Worm (Caenorhabditis elegans) whole organism, L1 larva: ENCODE measurements around the gene C29G2.3.
A peak's percentile ranks its signal among the peaks of the same experiment; 100 is the strongest.

Experiments
- C16A3.4 ChIP-seq: fragments of 150-350 bp; optimal IDR thresholded peaks from 2 replicates; lab custom pipeline; 2014; ENCODE audit warnings: missing biosample characterization, missing genetic modification characterization
- C34B4.2 ChIP-seq: sonication (generic microtip); optimal IDR thresholded peaks from 2 replicates; lab custom pipeline; 2017; ENCODE audit warnings: mild to moderate bottlenecking, missing genetic modification characterization, missing compliant biosample characterization
- F16B12.6 ChIP-seq: fragments of 150-350 bp; optimal IDR thresholded peaks from 2 replicates; lab custom pipeline; 2014; ENCODE audit warnings: missing biosample characterization, missing genetic modification characterization
- Y116A8C.19 ChIP-seq: sonication (generic microtip); optimal IDR thresholded peaks from 2 replicates; lab custom pipeline; 2016; ENCODE audit warnings: missing compliant biosample characterization, missing genetic modification characterization, borderline replicate concordance
- aha-1 ChIP-seq: fragments of 150-350 bp; optimal IDR thresholded peaks from 2 replicates; lab custom pipeline; 2014; ENCODE audit warnings: missing biosample characterization, missing genetic modification characterization
- ama-1 ChIP-seq: fragments of 150-350 bp; optimal IDR thresholded peaks from 2 replicates; lab custom pipeline; 2014
- blmp-1 ChIP-seq: fragments of 150-350 bp; optimal IDR thresholded peaks from 2 replicates; lab custom pipeline; 2014; ENCODE audit warnings: missing biosample characterization, missing genetic modification characterization
- ceh-8 ChIP-seq: fragments of 200-800 bp; sonication (Bioruptor generic); optimal IDR thresholded peaks from 2 replicates; lab custom pipeline; 2018; ENCODE audit warnings: mild to moderate bottlenecking, missing genetic modification characterization, moderate library complexity, missing compliant biosample characterization
- ceh-88 ChIP-seq: fragments of 200-800 bp; sonication (Bioruptor generic); IDR thresholded peaks from 2 replicates; pipeline ENCODE4 v1.3.6; 2022; ENCODE audit warnings: missing genetic modification characterization, missing compliant biosample characterization
- ceh-90 ChIP-seq: sonication (generic microtip); optimal IDR thresholded peaks from 2 replicates; lab custom pipeline; 2016; ENCODE audit warnings: missing genetic modification characterization, missing compliant biosample characterization
- ces-1 ChIP-seq: fragments of 150-350 bp; optimal IDR thresholded peaks from 2 replicates; lab custom pipeline; 2014; ENCODE audit warnings: missing biosample characterization, missing genetic modification reagents, missing genetic modification characterization
- dpl-1 ChIP-seq, 3 experiments: fragments of 150-350 bp in 2 of 3; sonication (generic microtip) in 1 of 3; optimal IDR thresholded peaks; 2 replicates each; lab custom pipeline; 2014 to 2017; ENCODE audit warnings: missing biosample characterization in 3 of 3, missing genetic modification characterization in 3 of 3, missing genetic modification reagents in 3 of 3
- egl-27 ChIP-seq, 2 experiments: fragments of 150-350 bp in 1 of 2; sonication (generic microtip); optimal IDR thresholded peaks; 3 replicates each; lab custom pipeline; 2017 to 2018; ENCODE audit warnings: missing biosample characterization in 2 of 2, missing genetic modification characterization in 2 of 2, missing genetic modification reagents in 2 of 2
- elt-2 ChIP-seq: sonication (generic microtip); optimal IDR thresholded peaks from 2 replicates; lab custom pipeline; 2016; ENCODE audit warnings: missing genetic modification characterization, mild to moderate bottlenecking, inconsistent platforms, missing compliant biosample characterization, missing genetic modification reagents
- fkh-10 ChIP-seq: sonication (generic microtip); optimal IDR thresholded peaks from 2 replicates; lab custom pipeline; 2017; ENCODE audit warnings: missing biosample characterization, missing genetic modification reagents, missing genetic modification characterization
- fkh-4 ChIP-seq: sonication (generic microtip); optimal IDR thresholded peaks from 2 replicates; lab custom pipeline; 2016; ENCODE audit warnings: missing compliant biosample characterization, missing genetic modification characterization, borderline replicate concordance
- fkh-8 ChIP-seq: sonication (generic microtip); optimal IDR thresholded peaks from 2 replicates; lab custom pipeline; 2016; ENCODE audit warnings: mild to moderate bottlenecking, missing genetic modification characterization, missing compliant biosample characterization
- fos-1 ChIP-seq: fragments of 150-350 bp; optimal IDR thresholded peaks from 2 replicates; lab custom pipeline; 2014; ENCODE audit warnings: missing biosample characterization, missing genetic modification characterization
- irx-1 ChIP-seq: sonication (generic microtip); optimal IDR thresholded peaks from 2 replicates; lab custom pipeline; 2016; ENCODE audit warnings: missing genetic modification characterization, missing compliant biosample characterization
- isw-1 ChIP-seq: fragments of 200-800 bp; sonication (Bioruptor generic); IDR thresholded peaks from 2 replicates; pipeline ENCODE4 v1.3.6; 2022; ENCODE audit warnings: missing genetic modification characterization, missing compliant biosample characterization
- lin-13 ChIP-seq: fragments of 150-350 bp; optimal IDR thresholded peaks from 2 replicates; lab custom pipeline; 2014; ENCODE audit warnings: missing biosample characterization, missing genetic modification reagents, missing genetic modification characterization
- lin-14 ChIP-seq: fragments of 200-800 bp; sonication (Bioruptor generic); optimal IDR thresholded peaks from 2 replicates; lab custom pipeline; 2018; ENCODE audit warnings: mild to moderate bottlenecking, missing genetic modification characterization, moderate library complexity, missing compliant biosample characterization
- lin-15B ChIP-seq: fragments of 150-350 bp; sonication (generic microtip); optimal IDR thresholded peaks from 3 replicates; lab custom pipeline; 2014; ENCODE audit warnings: missing biosample characterization, missing genetic modification characterization
- lin-39 ChIP-seq: fragments of 150-350 bp; optimal IDR thresholded peaks from 2 replicates; lab custom pipeline; 2014; ENCODE audit warnings: missing biosample characterization, missing genetic modification reagents, missing genetic modification characterization
- lir-3 ChIP-seq: sonication (generic microtip); optimal IDR thresholded peaks from 2 replicates; lab custom pipeline; 2016; ENCODE audit warnings: mild to moderate bottlenecking, missing genetic modification characterization, moderate library complexity, missing compliant biosample characterization; ENCODE audit not compliant: poor library complexity
- mab-9 ChIP-seq: fragments of 200-800 bp; sonication (Bioruptor generic); IDR thresholded peaks from 2 replicates; pipeline ENCODE4 v1.3.6; 2022; ENCODE audit warnings: missing genetic modification reagents, missing genetic modification characterization, missing compliant biosample characterization
- mef-2 ChIP-seq: fragments of 150-350 bp; optimal IDR thresholded peaks from 2 replicates; lab custom pipeline; 2014; ENCODE audit warnings: missing biosample characterization, missing genetic modification characterization
- nhr-11 ChIP-seq: fragments of 150-350 bp; optimal IDR thresholded peaks from 2 replicates; lab custom pipeline; 2014; ENCODE audit warnings: missing biosample characterization, missing genetic modification characterization
- nhr-237 ChIP-seq: fragments of 150-350 bp; optimal IDR thresholded peaks from 2 replicates; lab custom pipeline; 2014; ENCODE audit warnings: missing biosample characterization, missing genetic modification characterization
- nhr-77 ChIP-seq: fragments of 150-350 bp; optimal IDR thresholded peaks from 2 replicates; lab custom pipeline; 2014; ENCODE audit warnings: missing biosample characterization, missing genetic modification characterization
- nhr-84 ChIP-seq: sonication (generic microtip); optimal IDR thresholded peaks from 2 replicates; lab custom pipeline; 2017; ENCODE audit warnings: missing biosample characterization, missing genetic modification characterization
- nhr-90 ChIP-seq: sonication (generic microtip); optimal IDR thresholded peaks from 2 replicates; lab custom pipeline; 2016; ENCODE audit warnings: mild to moderate bottlenecking, missing genetic modification characterization, missing compliant biosample characterization; ENCODE audit not compliant: poor library complexity
- pag-3 ChIP-seq: sonication (generic microtip); optimal IDR thresholded peaks from 2 replicates; lab custom pipeline; 2017; ENCODE audit warnings: missing genetic modification characterization, mild to moderate bottlenecking, missing compliant biosample characterization, antibody characterized with exemption, borderline replicate concordance; ENCODE audit not compliant: insufficient read depth
- rnt-1 ChIP-seq: sonication (generic microtip); optimal IDR thresholded peaks from 2 replicates; lab custom pipeline; 2016; ENCODE audit warnings: mild to moderate bottlenecking, missing genetic modification characterization, moderate library complexity, missing compliant biosample characterization
- skn-1 ChIP-seq: fragments of 150-350 bp; optimal IDR thresholded peaks from 2 replicates; lab custom pipeline; 2014; ENCODE audit warnings: missing biosample characterization, missing genetic modification characterization
- snpc-4 ChIP-seq: fragments of 150-350 bp; optimal IDR thresholded peaks from 2 replicates; lab custom pipeline; 2014; ENCODE audit warnings: missing biosample characterization, missing genetic modification characterization
- swsn-7 ChIP-seq: sonication (generic microtip); optimal IDR thresholded peaks from 2 replicates; lab custom pipeline; 2016; ENCODE audit warnings: missing genetic modification characterization, missing compliant biosample characterization
- tbx-2 ChIP-seq: sonication (generic microtip); optimal IDR thresholded peaks from 2 replicates; lab custom pipeline; 2016; ENCODE audit warnings: missing genetic modification characterization, missing compliant biosample characterization
- tlp-1 ChIP-seq: fragments of 150-350 bp; optimal IDR thresholded peaks from 2 replicates; lab custom pipeline; 2014; ENCODE audit warnings: missing biosample characterization, missing genetic modification characterization
- unc-130 ChIP-seq: fragments of 150-350 bp; optimal IDR thresholded peaks from 2 replicates; lab custom pipeline; 2017; ENCODE audit warnings: missing biosample characterization, missing genetic modification characterization, inconsistent platforms
- unc-30 ChIP-seq: sonication (generic microtip); optimal IDR thresholded peaks from 2 replicates; lab custom pipeline; 2017; ENCODE audit warnings: missing biosample characterization, missing genetic modification characterization
- unc-62 ChIP-seq: fragments of 150-350 bp; optimal IDR thresholded peaks from 2 replicates; lab custom pipeline; 2014; ENCODE audit warnings: missing biosample characterization, missing genetic modification reagents, missing genetic modification characterization
- unc-86 ChIP-seq: sonication (generic microtip); optimal IDR thresholded peaks from 2 replicates; lab custom pipeline; 2016; ENCODE audit warnings: missing genetic modification characterization, missing compliant biosample characterization
- vab-15 ChIP-seq: sonication (generic microtip); optimal IDR thresholded peaks from 2 replicates; lab custom pipeline; 2017; ENCODE audit warnings: missing genotype, mild to moderate bottlenecking, missing genetic modification characterization, missing compliant biosample characterization
- xbp-1 ChIP-seq: sonication (generic microtip); optimal IDR thresholded peaks from 2 replicates; lab custom pipeline; 2016; ENCODE audit warnings: missing genetic modification characterization, missing compliant biosample characterization
- ztf-11 ChIP-seq, 2 experiments: sonication (generic microtip); optimal IDR thresholded peaks; 2 replicates each; lab custom pipeline; 2016 to 2017; ENCODE audit warnings: missing genetic modification characterization in 2 of 2, missing biosample characterization in 1 of 2, missing compliant biosample characterization in 1 of 2

The C29G2.3 gene

DNA sequence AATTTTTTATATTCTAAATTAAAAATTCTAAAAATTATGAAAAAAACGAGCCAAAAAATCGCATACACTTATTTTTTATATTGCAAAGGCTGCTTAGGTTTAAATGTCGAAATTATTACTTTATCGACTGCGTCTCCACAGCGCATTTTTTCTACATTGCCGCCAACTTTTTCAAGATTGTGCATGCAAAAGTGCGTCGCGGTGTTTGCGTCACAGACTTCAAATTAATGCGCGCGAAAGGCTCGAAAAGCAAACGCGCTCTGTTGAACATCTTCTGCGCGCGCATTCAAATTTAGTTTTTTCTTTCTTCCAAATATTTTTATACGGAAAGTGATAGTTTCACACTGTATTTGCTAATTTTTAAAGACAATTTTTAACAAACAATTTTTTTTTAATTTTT, 19.8 kb downstream of the C29G2.3 start (continued):
- TF ChIP-seq Y116A8C.19 (tag; lab: Kevin White, UChicago), result no peak
- TF ChIP-seq lin-39, result peak; percentile 36
- TF ChIP-seq nhr-90 (tag; lab: Kevin White, UChicago), result peak; percentile 90
- TF ChIP-seq unc-86 (tag; lab: Kevin White, UChicago), result peak; percentile 93
- peak; percentile 90 for TF ChIP-seq xbp-1 (tag; lab: Kevin White, UChicago)
- TF ChIP-seq egl-27 (tag; optimal IDR thresholded peaks at IDR 0.05; lab: Kevin White, UChicago), result no peak
- TF ChIP-seq swsn-7 (tag; lab: Kevin White, UChicago), result peak; percentile 94
- TF ChIP-seq lin-15B, result peak; percentile 68
- TF ChIP-seq tlp-1 (tag; lab: Kevin White, UChicago), result no peak
- TF ChIP-seq fos-1 (tag; lab: Kevin White, UChicago), result peak; percentile 52
- peak; percentile 97 for TF ChIP-seq mab-9 (GFP tag; lab: Robert Waterston, UW)
- TF ChIP-seq irx-1 (tag; lab: Kevin White, UChicago), result peak; percentile 90
- no peak for TF ChIP-seq aha-1 (tag; lab: Kevin White, UChicago)
- peak; percentile 64 for TF ChIP-seq skn-1 (tag; lab: Kevin White, UChicago)
- peak; percentile 65 for TF ChIP-seq lin-13
- TF ChIP-seq ama-1 (lab: Kevin White, UChicago), result no peak
- TF ChIP-seq fkh-4 (tag; lab: Kevin White, UChicago), result peak; percentile 86
- peak; percentile 63 for TF ChIP-seq vab-15 (tag; lab: Kevin White, UChicago)
- peak; percentile 98 for TF ChIP-seq isw-1 (GFP tag; lab: Robert Waterston, UW)
- no peak for TF ChIP-seq pag-3 (tag; lab: Kevin White, UChicago)
- TF ChIP-seq elt-2 (tag; lab: Kevin White, UChicago), result peak; percentile 79
- peak; percentile 53 for TF ChIP-seq nhr-11
- TF ChIP-seq unc-62, result no peak
- TF ChIP-seq ceh-88 (GFP tag; lab: Robert Waterston, UW), result peak; percentile 95
- peak; percentile 71 for TF ChIP-seq snpc-4
- peak; percentile 93 for TF ChIP-seq rnt-1 (tag; lab: Kevin White, UChicago)
- TF ChIP-seq dpl-1 (GFP tag; optimal IDR thresholded peaks at IDR 0.05; lab: Kevin White, UChicago), result peak; percentile 92 to 99 (median 97)
- TF ChIP-seq tbx-2 (tag; lab: Kevin White, UChicago), result peak; percentile 94
- TF ChIP-seq ztf-11 (tag; optimal IDR thresholded peaks at IDR 0.05; lab: Kevin White, UChicago), result peak in 1 of 2 experiments; percentile 76
- TF ChIP-seq nhr-77 (tag; lab: Kevin White, UChicago), result peak; percentile 63
- peak; percentile 31 for TF ChIP-seq fkh-10
- peak; percentile 71 for TF ChIP-seq C16A3.4 (tag; lab: Kevin White, UChicago)
- TF ChIP-seq unc-130 (tag; lab: Kevin White, UChicago), result peak; percentile 21
- TF ChIP-seq nhr-237 (tag; lab: Kevin White, UChicago), result peak; percentile 63
- peak; percentile 92 for TF ChIP-seq lin-14 (GFP tag; lab: Kevin White, UChicago)

DNA sequence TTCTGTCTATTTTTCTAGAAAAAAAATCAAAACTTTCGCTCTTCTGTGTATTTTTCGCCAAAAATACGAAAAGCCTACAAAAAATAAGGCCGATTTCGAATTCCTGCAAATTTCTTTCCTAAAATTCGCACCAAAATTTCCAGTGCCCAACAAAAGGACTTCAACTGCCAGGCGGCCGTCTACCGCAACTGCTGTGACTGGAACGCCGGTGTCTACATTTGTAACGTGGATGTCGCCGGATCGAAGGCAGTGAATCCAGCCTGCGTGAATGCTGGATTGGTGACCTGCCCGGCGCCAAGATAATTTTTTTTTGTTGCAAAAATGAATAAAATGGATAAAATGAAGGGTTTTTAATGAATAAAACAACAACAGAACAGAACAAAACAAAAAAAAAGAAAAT, 21.1 kb downstream of the C29G2.3 start:
- no peak for TF ChIP-seq C34B4.2 (tag; lab: Kevin White, UChicago)
- TF ChIP-seq unc-130 (tag; lab: Kevin White, UChicago), result no peak
- no peak for TF ChIP-seq nhr-237 (tag; lab: Kevin White, UChicago)

DNA sequence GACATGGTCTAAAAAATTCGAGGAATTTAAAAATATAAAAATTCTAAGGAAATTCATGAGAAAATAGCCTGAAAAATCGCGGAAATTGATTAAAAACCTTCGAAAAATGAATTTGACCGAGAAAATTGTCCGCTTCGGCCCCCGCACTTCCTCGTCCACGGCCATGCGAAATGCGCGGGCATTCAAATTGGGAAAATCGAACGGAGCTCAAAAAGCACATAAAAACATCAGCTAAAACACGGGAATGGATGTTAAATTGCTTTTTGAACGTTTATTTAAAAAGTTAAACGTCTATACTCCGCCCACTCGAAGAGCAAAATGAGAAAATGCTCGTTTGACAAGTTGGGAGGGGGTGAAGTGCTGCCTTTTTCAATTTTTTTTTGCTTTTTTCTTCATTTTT, 22.4 kb downstream of the C29G2.3 start, which contains the start of gene F53E10.6:
Gene F53E10.6 (minus strand): TSS at position 8 of the 400 bp plus-strand sequence.
- no peak for TF ChIP-seq nhr-84 (tag; lab: Kevin White, UChicago)
- TF ChIP-seq fkh-4 (tag; lab: Kevin White, UChicago), result no peak
- peak; percentile 44 for TF ChIP-seq tbx-2 (tag; lab: Kevin White, UChicago)
- peak; percentile 34 for TF ChIP-seq lin-14 (GFP tag; lab: Kevin White, UChicago)
- TF ChIP-seq C34B4.2 (tag; lab: Kevin White, UChicago), result no peak
- TF ChIP-seq Y116A8C.19 (tag; lab: Kevin White, UChicago), result no peak
- TF ChIP-seq ceh-90 (tag; lab: Kevin White, UChicago), result peak; percentile 83
- TF ChIP-seq ces-1 (GFP tag; lab: Kevin White, UChicago), result no peak
- TF ChIP-seq egl-27 (tag; optimal IDR thresholded peaks at IDR 0.05; lab: Kevin White, UChicago), result no peak
- no peak for TF ChIP-seq unc-30 (tag; lab: Kevin White, UChicago)
- no peak for TF ChIP-seq pag-3 (tag; lab: Kevin White, UChicago)
- peak; percentile 74 for TF ChIP-seq lir-3 (tag; lab: Kevin White, UChicago)
- no peak for TF ChIP-seq mef-2 (tag; lab: Kevin White, UChicago)
- TF ChIP-seq ztf-11 (tag; optimal IDR thresholded peaks at IDR 0.05; lab: Kevin White, UChicago), result peak in 1 of 2 experiments; percentile 66
- TF ChIP-seq lin-13, result no peak
- TF ChIP-seq dpl-1 (GFP tag; optimal IDR thresholded peaks at IDR 0.05; lab: Kevin White, UChicago), result peak; percentile 80 to 91 (median 89)
- peak; percentile 36 for TF ChIP-seq F16B12.6
- peak; percentile 15 for TF ChIP-seq swsn-7 (tag; lab: Kevin White, UChicago)
- peak; percentile 94 for TF ChIP-seq rnt-1 (tag; lab: Kevin White, UChicago)
- TF ChIP-seq blmp-1 (tag; lab: Kevin White, UChicago), result peak; percentile 12
- peak; percentile 21 for TF ChIP-seq elt-2 (tag; lab: Kevin White, UChicago)
- TF ChIP-seq xbp-1 (tag; lab: Kevin White, UChicago), result peak; percentile 21
- TF ChIP-seq fkh-8 (tag; lab: Kevin White, UChicago), result peak; percentile 8
- TF ChIP-seq nhr-90 (tag; lab: Kevin White, UChicago), result peak; percentile 52
- no peak for TF ChIP-seq ceh-8 (GFP tag; lab: Kevin White, UChicago)
